Fruit fly (Drosophila melanogaster) whole organism, embryonic: ENCODE measurements around the gene Ide.

Experiments used
- Antp ChIP-seq: fragments of 200-800 bp; sonication (Bioruptor generic); optimal IDR thresholded peaks from 3 replicates; lab custom pipeline; 2016; ENCODE audit warnings: missing biosample characterization, missing genetic modification characterization
- Atf6 ChIP-seq: fragments of 200-800 bp; sonication (Bioruptor generic); IDR thresholded peaks from 2 replicates; pipeline ENCODE4 v1.3.6; 2022; ENCODE audit warnings: missing biosample characterization, missing genetic modification characterization
- CG10431 ChIP-seq: fragments of 200-800 bp; sonication (Bioruptor generic); optimal IDR thresholded peaks from 3 replicates; lab custom pipeline; 2018; ENCODE audit warnings: missing biosample characterization, mild to moderate bottlenecking, missing genetic modification characterization
- CG10565 ChIP-seq: fragments of 200-800 bp; sonication (Bioruptor generic); optimal IDR thresholded peaks from 3 replicates; lab custom pipeline; 2016; ENCODE audit warnings: missing biosample characterization, mild to moderate bottlenecking, missing genetic modification characterization
- CG10959 ChIP-seq: fragments of 200-800 bp; sonication (Bioruptor generic); IDR thresholded peaks from 2 replicates; pipeline ENCODE4 v1.3.6; 2022; ENCODE audit warnings: missing biosample characterization, missing genetic modification characterization
- CG11093 ChIP-seq: fragments of 200-800 bp; sonication (Bioruptor generic); IDR thresholded peaks from 3 replicates; pipeline ENCODE4 v1.3.6; 2022; ENCODE audit warnings: missing biosample characterization, missing genetic modification characterization
- CG11696 ChIP-seq: fragments of 200-800 bp; sonication (Bioruptor generic); IDR thresholded peaks from 2 replicates; pipeline ENCODE4 v1.3.6; 2022; ENCODE audit warnings: missing biosample characterization, missing genetic modification characterization
- CG12071 ChIP-seq: fragments of 200-800 bp; sonication (Bioruptor generic); optimal IDR thresholded peaks from 3 replicates; lab custom pipeline; 2018; ENCODE audit warnings: missing biosample characterization, mild to moderate bottlenecking, missing genetic modification characterization
- CG13296 ChIP-seq: fragments of 200-800 bp; sonication (Bioruptor generic); optimal IDR thresholded peaks from 3 replicates; lab custom pipeline; 2018; ENCODE audit warnings: missing biosample characterization, mild to moderate bottlenecking, missing genetic modification characterization
- CG14441 ChIP-seq: fragments of 200-800 bp; sonication (Bioruptor generic); IDR thresholded peaks from 2 replicates; pipeline ENCODE4 v1.3.6; 2022; ENCODE audit warnings: missing biosample characterization, missing genetic modification characterization
- CG16813 ChIP-seq: fragments of 200-800 bp; sonication (Bioruptor generic); IDR thresholded peaks from 3 replicates; pipeline ENCODE4 v1.3.6; 2022; ENCODE audit warnings: missing biosample characterization, missing genetic modification characterization; ENCODE audit not compliant: partially characterized antibody
- CG17385 ChIP-seq: fragments of 200-800 bp; sonication (Bioruptor generic); optimal IDR thresholded peaks from 3 replicates; lab custom pipeline; 2018; ENCODE audit warnings: missing biosample characterization, mild to moderate bottlenecking, missing genetic modification characterization
- CG2202 ChIP-seq: fragments of 200-800 bp; sonication (Bioruptor generic); optimal IDR thresholded peaks from 2 replicates; lab custom pipeline; 2018; ENCODE audit warnings: missing biosample characterization, mild to moderate bottlenecking, missing genetic modification characterization
- CG32767 ChIP-seq: fragments of 200-800 bp; sonication (Bioruptor generic); IDR thresholded peaks from 2 replicates; pipeline ENCODE4 v1.3.6; 2022; ENCODE audit warnings: missing biosample characterization, missing genetic modification characterization
- CG3281 ChIP-seq: fragments of 200-800 bp; sonication (Bioruptor generic); optimal IDR thresholded peaks from 3 replicates; lab custom pipeline; 2017; ENCODE audit warnings: missing biosample characterization, mild to moderate bottlenecking, missing genetic modification characterization
- CG3726 ChIP-seq: fragments of 200-800 bp; sonication (Bioruptor generic); IDR thresholded peaks from 3 replicates; pipeline ENCODE4, ENCODE4 v1.3.6; 2022; ENCODE audit warnings: missing biosample characterization, missing genetic modification characterization
- CG3838 ChIP-seq: fragments of 200-800 bp; sonication (Bioruptor generic); optimal IDR thresholded peaks from 3 replicates; lab custom pipeline; 2016; ENCODE audit warnings: missing biosample characterization, missing genetic modification characterization
- CG4424 ChIP-seq: fragments of 200-800 bp; sonication (Bioruptor generic); optimal IDR thresholded peaks from 3 replicates; lab custom pipeline; 2016; ENCODE audit warnings: missing biosample characterization, missing genetic modification characterization
- CG7963 ChIP-seq: fragments of 200-800 bp; sonication (Bioruptor generic); IDR thresholded peaks from 3 replicates; pipeline ENCODE4 v1.3.6; 2022; ENCODE audit warnings: missing biosample characterization, missing genetic modification characterization; ENCODE audit not compliant: partially characterized antibody
- Chrac-16 ChIP-seq: fragments of 200-800 bp; sonication (Bioruptor generic); optimal IDR thresholded peaks from 3 replicates; lab custom pipeline; 2016; ENCODE audit warnings: missing biosample characterization, missing genetic modification characterization
- CrebB ChIP-seq: fragments of 200-800 bp; sonication (Bioruptor generic); optimal IDR thresholded peaks from 3 replicates; lab custom pipeline; 2018; ENCODE audit warnings: missing biosample characterization, mild to moderate bottlenecking, missing genetic modification characterization
- D19B ChIP-seq: fragments of 200-800 bp; sonication (Bioruptor generic); optimal IDR thresholded peaks from 2 replicates; lab custom pipeline; 2017; ENCODE audit warnings: missing biosample characterization, mild to moderate bottlenecking, missing genetic modification characterization
- Dfd ChIP-seq, 2 experiments: fragments of >200 bp; optimal IDR thresholded peaks; 2 replicates each; lab custom pipeline; 2017; ENCODE audit warnings: missing biosample characterization in 2 of 2, missing genetic modification characterization in 2 of 2
- Dip2 ChIP-seq: fragments of 200-800 bp; sonication (Bioruptor generic); IDR thresholded peaks from 2 replicates; pipeline ENCODE4 v1.3.6; 2022; ENCODE audit warnings: missing biosample characterization, missing genetic modification characterization
- Fer1 ChIP-seq: fragments of 200-800 bp; sonication (Bioruptor generic); optimal IDR thresholded peaks from 2 replicates; lab custom pipeline; 2017; ENCODE audit warnings: missing biosample characterization, mild to moderate bottlenecking, missing genetic modification characterization
- HHEX ChIP-seq: fragments of 200-800 bp; sonication (Bioruptor generic); optimal IDR thresholded peaks from 3 replicates; lab custom pipeline; 2017; ENCODE audit warnings: missing biosample characterization, mild to moderate bottlenecking, missing genetic modification characterization, missing genetic modification reagents
- Meics ChIP-seq: fragments of 200-800 bp; sonication (Bioruptor generic); optimal IDR thresholded peaks from 2 replicates; lab custom pipeline; 2017; ENCODE audit warnings: missing biosample characterization, mild to moderate bottlenecking, missing genetic modification characterization
- Rfx ChIP-seq: fragments of 200-800 bp; sonication (Bioruptor generic); IDR thresholded peaks from 2 replicates; pipeline ENCODE4 v1.3.6; 2022; ENCODE audit warnings: missing biosample characterization, missing genetic modification characterization
- Sry-δ ChIP-seq: fragments of 200-800 bp; sonication (Bioruptor generic); optimal IDR thresholded peaks from 2 replicates; lab custom pipeline; 2016; ENCODE audit warnings: missing biosample characterization, missing genetic modification characterization
- Vsx1 ChIP-seq: fragments of 200-800 bp; sonication (Bioruptor generic); optimal IDR thresholded peaks from 2 replicates; lab custom pipeline; 2017; ENCODE audit warnings: missing biosample characterization, mild to moderate bottlenecking, missing genetic modification characterization, missing genetic modification reagents
- Xbp1 ChIP-seq: fragments of 200-800 bp; sonication (Bioruptor generic); optimal IDR thresholded peaks from 3 replicates; lab custom pipeline; 2016; ENCODE audit warnings: missing biosample characterization, mild to moderate bottlenecking, missing genetic modification characterization
- bsh ChIP-seq, 2 experiments: fragments of 200-800 bp; sonication (Bioruptor generic); optimal IDR thresholded peaks; 2 replicates each; lab custom pipeline; 2017 to 2018; ENCODE audit warnings: mild to moderate bottlenecking in 2 of 2, missing biosample characterization in 2 of 2, missing genetic modification characterization in 2 of 2, moderate library complexity in 1 of 2
- cwo ChIP-seq: fragments of 200-800 bp; sonication (Bioruptor generic); optimal IDR thresholded peaks from 3 replicates; lab custom pipeline; 2017; ENCODE audit warnings: missing biosample characterization, missing genetic modification characterization, mild to moderate bottlenecking, moderate library complexity, missing genetic modification reagents
- dan ChIP-seq: fragments of 200-800 bp; sonication (Bioruptor generic); IDR thresholded peaks from 2 replicates; pipeline ENCODE4 v1.3.6; 2022; ENCODE audit warnings: missing biosample characterization, missing genetic modification characterization
- dmrt11E ChIP-seq: fragments of 200-800 bp; sonication (Bioruptor generic); optimal IDR thresholded peaks from 3 replicates; lab custom pipeline; 2018; ENCODE audit warnings: missing biosample characterization, mild to moderate bottlenecking, missing genetic modification characterization, moderate library complexity
- en ChIP-seq: fragments of 200-800 bp; sonication (Bioruptor generic); optimal IDR thresholded peaks from 2 replicates; lab custom pipeline; 2016; ENCODE audit warnings: missing biosample characterization, missing genetic modification characterization
- fd64A ChIP-seq: fragments of 200-800 bp; sonication (Bioruptor generic); optimal IDR thresholded peaks from 3 replicates; lab custom pipeline; 2018; ENCODE audit warnings: missing biosample characterization, mild to moderate bottlenecking, missing genetic modification characterization
- gcm2 ChIP-seq: fragments of 200-800 bp; sonication (Bioruptor generic); optimal IDR thresholded peaks from 2 replicates; lab custom pipeline; 2016; ENCODE audit warnings: missing biosample characterization, missing genetic modification characterization
- ham ChIP-seq: fragments of 200-800 bp; sonication (Bioruptor generic); IDR thresholded peaks from 2 replicates; pipeline ENCODE4 v1.3.6; 2022; ENCODE audit warnings: missing biosample characterization, missing genetic modification characterization
- ind ChIP-seq: fragments of 200-800 bp; sonication (Bioruptor generic); optimal IDR thresholded peaks from 3 replicates; lab custom pipeline; 2016; ENCODE audit warnings: missing biosample characterization, missing genetic modification characterization
- mld ChIP-seq: fragments of 200-800 bp; sonication (Bioruptor generic); IDR thresholded peaks from 3 replicates; pipeline ENCODE4 v1.3.6; 2022; ENCODE audit warnings: missing biosample characterization, missing genetic modification characterization; ENCODE audit not compliant: partially characterized antibody
- psq ChIP-seq: fragments of 200-800 bp; sonication (Bioruptor generic); optimal IDR thresholded peaks from 2 replicates; lab custom pipeline; 2017; ENCODE audit warnings: missing biosample characterization, missing genetic modification characterization
- scrt ChIP-seq: fragments of 200-800 bp; sonication (Bioruptor generic); optimal IDR thresholded peaks from 2 replicates; lab custom pipeline; 2018; ENCODE audit warnings: missing biosample characterization, mild to moderate bottlenecking, missing genetic modification characterization, moderate library complexity
- slbo ChIP-seq: fragments of 200-800 bp; sonication (Bioruptor generic); IDR thresholded peaks from 2 replicates; pipeline ENCODE4 v1.3.6; 2022; ENCODE audit warnings: missing biosample characterization, missing genetic modification characterization
- sob ChIP-seq: fragments of 200-800 bp; sonication (Bioruptor generic); IDR thresholded peaks from 2 replicates; pipeline ENCODE4 v1.3.6; 2022; ENCODE audit warnings: missing biosample characterization, missing genetic modification characterization
- stc ChIP-seq: fragments of 200-800 bp; sonication (Bioruptor generic); IDR thresholded peaks from 2 replicates; pipeline ENCODE4 v1.3.6; 2022; ENCODE audit warnings: missing biosample characterization, missing genetic modification characterization
- tna ChIP-seq: fragments of 200-800 bp; sonication (Bioruptor generic); IDR thresholded peaks from 2 replicates; pipeline ENCODE4 v1.3.6; 2022; ENCODE audit warnings: missing biosample characterization, missing genetic modification characterization; ENCODE audit not compliant: partially characterized antibody
- yki ChIP-seq: fragments of >200 bp; optimal IDR thresholded peaks from 3 replicates; lab custom pipeline; 2018

Ide gene

DNA sequence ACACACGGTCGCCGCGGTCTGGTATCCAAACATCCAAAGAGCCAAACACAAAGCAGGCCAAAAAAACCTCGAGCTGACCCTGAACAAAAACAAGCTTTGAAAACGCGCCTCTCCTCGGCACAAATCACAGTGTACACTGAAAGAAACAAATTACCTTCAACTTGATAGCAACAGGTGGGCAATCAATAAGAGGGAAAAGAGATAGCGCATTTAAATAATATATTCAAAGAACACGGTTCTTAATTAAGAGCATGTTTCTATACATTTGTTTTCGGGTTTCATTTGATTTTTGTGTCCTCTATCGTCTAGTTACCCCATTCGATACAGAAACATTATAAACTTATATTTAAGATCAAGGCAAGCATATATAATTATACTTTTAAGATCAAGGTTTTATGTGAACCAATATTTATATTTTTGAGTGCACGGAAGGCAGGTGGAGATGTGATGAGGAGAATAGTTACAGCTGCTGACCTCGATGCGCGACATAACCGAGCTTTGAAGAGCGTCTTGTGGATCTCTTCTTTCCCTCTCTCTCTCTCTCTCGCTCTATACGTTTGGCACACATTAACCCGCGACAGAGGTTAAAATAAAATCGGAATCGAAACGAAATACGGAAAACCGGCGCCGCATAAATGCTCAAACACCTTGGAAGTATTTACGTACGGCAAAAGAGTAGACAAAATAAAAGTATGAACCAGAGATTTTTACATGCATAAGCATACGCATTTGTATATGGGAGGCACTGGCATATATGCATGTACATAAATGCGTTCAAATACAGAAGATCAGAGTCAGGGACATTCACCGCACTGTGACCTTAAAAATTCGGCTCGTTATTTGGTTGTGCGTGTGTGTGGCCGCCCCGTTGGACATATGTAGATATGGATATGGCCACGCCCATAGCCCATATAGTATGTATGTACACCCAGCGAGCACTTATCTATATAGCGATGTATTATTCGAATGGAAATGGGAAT, 22.8 kb upstream of the Ide start (continued):
- TF ChIP-seq stc = peak; percentile 74
- peak; percentile 85 for TF ChIP-seq ind
- peak; percentile 19 for TF ChIP-seq CG3838 (GFP tag; lab: Kevin White, UChicago)
- peak; percentile 64 for TF ChIP-seq D19B (GFP tag; lab: Kevin White, UChicago)
- TF ChIP-seq CG11696 = peak; percentile 66
- no peak for TF ChIP-seq CG32767 (GFP tag; lab: Robert Waterston, UW)
- no peak for TF ChIP-seq CG3726
- peak; percentile 89 for TF ChIP-seq CG3281 (GFP tag; lab: Kevin White, UChicago)
- peak; percentile 70; the same call in 1 of the 2 replicates for TF ChIP-seq sob (GFP tag; lab: Robert Waterston, UW)
- no peak for TF ChIP-seq yki (lab: Kevin White, UChicago)
- peak; percentile 26 for TF ChIP-seq Sry-δ (GFP tag; lab: Kevin White, UChicago)
- no peak for TF ChIP-seq CG16813
- peak; percentile 58 to 82 for TF ChIP-seq bsh (GFP tag; optimal IDR thresholded peaks at IDR 0.05; lab: Kevin White, UChicago)
- peak; percentile 85 for TF ChIP-seq Fer1 (GFP tag; lab: Kevin White, UChicago)
- no peak for TF ChIP-seq tna (GFP tag; lab: Robert Waterston, UW)
- peak; percentile 42; the same call in 1 of the 2 replicates for TF ChIP-seq ham (GFP tag; lab: Robert Waterston, UW)
- peak; percentile 91 for TF ChIP-seq CG4424 (GFP tag; lab: Kevin White, UChicago)
- no peak for TF ChIP-seq CG7963 (GFP tag; lab: Robert Waterston, UW)
- 0 out of 2 replicates have a peak, but pooled peaks have one; percentile 46 for TF ChIP-seq CG10959 (GFP tag; lab: Robert Waterston, UW)
- TF ChIP-seq Meics = peak; percentile 82
- peak; percentile 86 for TF ChIP-seq CG13296 (GFP tag; lab: Kevin White, UChicago)
- peak; percentile 56 for TF ChIP-seq CG10431 (GFP tag; lab: Kevin White, UChicago)
- TF ChIP-seq CG17385 = peak; percentile 86
- TF ChIP-seq dmrt11E (tag; lab: Kevin White, UChicago) = peak; percentile 70
- TF ChIP-seq CG12071 (GFP tag; lab: Kevin White, UChicago) = peak; percentile 67
- TF ChIP-seq Chrac-16 (GFP tag; lab: Kevin White, UChicago) = peak; percentile 71
- peak; percentile 29 for TF ChIP-seq CG10565 (GFP tag; lab: Kevin White, UChicago)
- TF ChIP-seq psq = peak; percentile 10
- peak; percentile 85 for TF ChIP-seq Xbp1
- peak; percentile 88 for TF ChIP-seq Vsx1 (GFP tag; lab: Kevin White, UChicago)
- TF ChIP-seq Rfx (GFP tag; lab: Robert Waterston, UW) = peak; percentile 80
- peak; percentile 84 for TF ChIP-seq Atf6 (GFP tag; lab: Robert Waterston, UW)
- TF ChIP-seq CG14441 (GFP tag; lab: Robert Waterston, UW) = peak; percentile 79
- no peak for TF ChIP-seq mld (GFP tag; lab: Robert Waterston, UW)
- TF ChIP-seq Dfd (GFP tag; optimal IDR thresholded peaks at IDR 0.05; lab: Kevin White, UChicago) = no peak
- no peak for TF ChIP-seq Dip2
- peak; percentile 85 for TF ChIP-seq HHEX
- peak; percentile 71 for TF ChIP-seq CrebB (tag; lab: Kevin White, UChicago)
- peak; percentile 81 for TF ChIP-seq cwo (GFP tag; lab: Kevin White, UChicago)
- peak; percentile 78 for TF ChIP-seq slbo (GFP tag; lab: Robert Waterston, UW)
- TF ChIP-seq scrt (GFP tag; lab: Kevin White, UChicago) = peak; percentile 86
- peak; percentile 83 for TF ChIP-seq gcm2 (GFP tag; lab: Kevin White, UChicago)
- no peak for TF ChIP-seq dan (GFP tag; lab: Robert Waterston, UW)
- TF ChIP-seq CG11093 (GFP tag; lab: Robert Waterston, UW) = peak; percentile 71; the same call in 2 of the 3 replicates
- peak; percentile 57 for TF ChIP-seq CG2202 (tag; lab: Kevin White, UChicago)
- peak; percentile 58 for TF ChIP-seq Antp (GFP tag; lab: Kevin White, UChicago)
- peak; percentile 2 for TF ChIP-seq en (GFP tag; lab: Kevin White, UChicago)
- TF ChIP-seq fd64A (GFP tag; lab: Kevin White, UChicago) = peak; percentile 11
